Fruit fly (Drosophila melanogaster) whole organism, embryonic: Measurements from ENCODE around the gene CG33331.

Experiments used
- Awh ChIP-seq: fragments of 200-800 bp; sonication (Bioruptor generic); IDR thresholded peaks from 2 replicates; pipeline ENCODE4, ENCODE4 v1.3.6; 2022; ENCODE audit warnings: missing biosample characterization, missing genetic modification characterization
- CG10147 ChIP-seq: fragments of 200-800 bp; sonication (Bioruptor generic); optimal IDR thresholded peaks from 2 replicates; lab custom pipeline; 2019; ENCODE audit warnings: missing biosample characterization, mild to moderate bottlenecking, missing genetic modification characterization, moderate library complexity
- CG10654 ChIP-seq: fragments of 200-800 bp; sonication (Bioruptor generic); optimal IDR thresholded peaks from 2 replicates; lab custom pipeline; 2016; ENCODE audit warnings: missing biosample characterization, missing genetic modification characterization
- CG10979 ChIP-seq: fragments of 200-800 bp; sonication (Bioruptor generic); optimal IDR thresholded peaks from 2 replicates; lab custom pipeline; 2018; ENCODE audit warnings: missing biosample characterization, mild to moderate bottlenecking, missing genetic modification characterization, moderate library complexity
- CG11085 ChIP-seq: fragments of 200-800 bp; sonication (Bioruptor generic); IDR thresholded peaks from 2 replicates; pipeline ENCODE4 v1.3.6; 2022; ENCODE audit warnings: missing biosample characterization, missing genetic modification characterization
- CG11695 ChIP-seq: fragments of 200-800 bp; sonication (Bioruptor generic); IDR thresholded peaks from 3 replicates; pipeline ENCODE4 v1.3.6; 2022; ENCODE audit warnings: missing biosample characterization, missing genetic modification characterization
- CG14050 ChIP-seq: fragments of 200-800 bp; sonication (Bioruptor generic); IDR thresholded peaks from 3 replicates; pipeline ENCODE4 v1.3.6; 2022; ENCODE audit warnings: missing biosample characterization, missing genetic modification characterization
- CG1529 ChIP-seq: fragments of 200-800 bp; sonication (Bioruptor generic); optimal IDR thresholded peaks from 3 replicates; lab custom pipeline; 2018; ENCODE audit warnings: missing biosample characterization, missing genetic modification characterization
- CG16779 ChIP-seq: fragments of 200-800 bp; sonication (Bioruptor generic); IDR thresholded peaks from 2 replicates; pipeline ENCODE4 v1.3.6; 2022; ENCODE audit warnings: missing biosample characterization, missing genetic modification characterization
- CG16813 ChIP-seq: fragments of 200-800 bp; sonication (Bioruptor generic); IDR thresholded peaks from 3 replicates; pipeline ENCODE4 v1.3.6; 2022; ENCODE audit warnings: missing biosample characterization, missing genetic modification characterization; ENCODE audit not compliant: partially characterized antibody
- CG16863 ChIP-seq: fragments of 200-800 bp; sonication (Bioruptor generic); optimal IDR thresholded peaks from 3 replicates; lab custom pipeline; 2016; ENCODE audit warnings: missing biosample characterization, missing genetic modification characterization
- CG17385 ChIP-seq: fragments of 200-800 bp; sonication (Bioruptor generic); optimal IDR thresholded peaks from 3 replicates; lab custom pipeline; 2018; ENCODE audit warnings: missing biosample characterization, mild to moderate bottlenecking, missing genetic modification characterization
- CG17912 ChIP-seq: fragments of 200-800 bp; sonication (Bioruptor generic); optimal IDR thresholded peaks from 2 replicates; lab custom pipeline; 2018; ENCODE audit warnings: missing biosample characterization, mild to moderate bottlenecking, missing genetic modification characterization
- CG31441 ChIP-seq: fragments of 200-800 bp; sonication (Bioruptor generic); IDR thresholded peaks from 2 replicates; pipeline ENCODE4 v1.3.6; 2022; ENCODE audit warnings: missing biosample characterization, missing genetic modification characterization
- CG3995 ChIP-seq: fragments of 200-800 bp; sonication (Bioruptor generic); optimal IDR thresholded peaks from 3 replicates; lab custom pipeline; 2016; ENCODE audit warnings: missing biosample characterization, missing genetic modification characterization
- CG7372 ChIP-seq: fragments of 200-800 bp; sonication (Bioruptor generic); IDR thresholded peaks from 2 replicates; pipeline ENCODE4 v1.3.6; 2022; ENCODE audit warnings: missing biosample characterization, missing genetic modification characterization
- CG8089 ChIP-seq: fragments of 200-800 bp; sonication (Bioruptor generic); optimal IDR thresholded peaks from 3 replicates; lab custom pipeline; 2016; ENCODE audit warnings: missing biosample characterization, missing genetic modification characterization
- CG8388 ChIP-seq: fragments of 200-800 bp; sonication (Bioruptor generic); optimal IDR thresholded peaks from 2 replicates; lab custom pipeline; 2019; ENCODE audit warnings: missing biosample characterization, mild to moderate bottlenecking, missing genetic modification characterization, moderate library complexity
- CG8765 ChIP-seq: fragments of 200-800 bp; sonication (Bioruptor generic); IDR thresholded peaks from 2 replicates; pipeline ENCODE4 v1.3.6; 2022; ENCODE audit warnings: missing biosample characterization, missing genetic modification characterization
- CG9727 ChIP-seq: fragments of 200-800 bp; sonication (Bioruptor generic); optimal IDR thresholded peaks from 3 replicates; lab custom pipeline; 2017; ENCODE audit warnings: missing biosample characterization, mild to moderate bottlenecking, missing genetic modification characterization
- Camta ChIP-seq: fragments of 200-800 bp; sonication (Bioruptor generic); optimal IDR thresholded peaks from 2 replicates; lab custom pipeline; 2016; ENCODE audit warnings: missing biosample characterization, missing genetic modification characterization
- D19A ChIP-seq: fragments of 200-800 bp; optimal IDR thresholded peaks from 3 replicates; lab custom pipeline; 2019; ENCODE audit warnings: missing biosample characterization, mild to moderate bottlenecking, missing genetic modification characterization, moderate library complexity
- Dbx ChIP-seq: fragments of 200-800 bp; sonication (Bioruptor generic); IDR thresholded peaks from 3 replicates; pipeline ENCODE4 v1.3.6; 2022; ENCODE audit warnings: missing biosample characterization, missing genetic modification characterization
- Dref ChIP-seq: fragments of 200-800 bp; sonication (Bioruptor generic); IDR thresholded peaks from 2 replicates; pipeline ENCODE4 v1.3.6; 2022; ENCODE audit warnings: missing biosample characterization, missing genetic modification characterization
- ERR ChIP-seq: fragments of 200-800 bp; sonication (Bioruptor generic); optimal IDR thresholded peaks from 2 replicates; lab custom pipeline; 2016; ENCODE audit warnings: missing biosample characterization, missing genetic modification characterization
- Fer2 ChIP-seq: fragments of 200-800 bp; sonication (Bioruptor generic); optimal IDR thresholded peaks from 2 replicates; lab custom pipeline; 2018; ENCODE audit warnings: missing biosample characterization, mild to moderate bottlenecking, missing genetic modification characterization, moderate library complexity
- Hmr ChIP-seq: fragments of 200-800 bp; sonication (Bioruptor generic); optimal IDR thresholded peaks from 3 replicates; lab custom pipeline; 2017; ENCODE audit warnings: mild to moderate bottlenecking, missing biosample characterization, missing genetic modification reagents, missing genetic modification characterization
- Hr51 ChIP-seq, 2 experiments: fragments of 200-800 bp; sonication (Bioruptor generic); optimal IDR thresholded peaks; 2 replicates in 1 of 2; 3 replicates in 1 of 2; lab custom pipeline; 2016 to 2018; ENCODE audit warnings: missing biosample characterization in 2 of 2, missing genetic modification characterization in 2 of 2, mild to moderate bottlenecking in 1 of 2, moderate library complexity in 1 of 2
- Hsf ChIP-seq: fragments of 200-800 bp; sonication (Bioruptor generic); optimal IDR thresholded peaks from 3 replicates; lab custom pipeline; 2016; ENCODE audit warnings: missing biosample characterization, missing genetic modification characterization
- MESR4 ChIP-seq: fragments of 200-800 bp; sonication (Bioruptor generic); optimal IDR thresholded peaks from 2 replicates; lab custom pipeline; 2018; ENCODE audit warnings: missing biosample characterization, mild to moderate bottlenecking, missing genetic modification characterization, moderate library complexity
- NfI ChIP-seq: fragments of 200-800 bp; sonication (Bioruptor generic); optimal IDR thresholded peaks from 3 replicates; lab custom pipeline; 2018; ENCODE audit warnings: missing biosample characterization, mild to moderate bottlenecking, missing genetic modification characterization, moderate library complexity
- Oli ChIP-seq: fragments of 200-800 bp; sonication (Bioruptor generic); optimal IDR thresholded peaks from 2 replicates; lab custom pipeline; 2018; ENCODE audit warnings: missing biosample characterization, mild to moderate bottlenecking, missing genetic modification characterization, moderate library complexity
- abd-A ChIP-seq: fragments of 200-800 bp; sonication (Bioruptor generic); optimal IDR thresholded peaks from 3 replicates; lab custom pipeline; 2019; ENCODE audit warnings: missing biosample characterization, mild to moderate bottlenecking, missing genetic modification characterization, moderate library complexity
- ash1 ChIP-seq: fragments of 200-800 bp; sonication (Bioruptor generic); optimal IDR thresholded peaks from 2 replicates; lab custom pipeline; 2018; ENCODE audit warnings: missing biosample characterization, mild to moderate bottlenecking, missing genetic modification characterization
- br ChIP-seq: fragments of >200 bp; optimal IDR thresholded peaks from 2 replicates; lab custom pipeline; 2017
- caup ChIP-seq: fragments of 200-800 bp; sonication (Bioruptor generic); optimal IDR thresholded peaks from 3 replicates; lab custom pipeline; 2017; ENCODE audit warnings: missing biosample characterization, mild to moderate bottlenecking, missing genetic modification characterization, moderate library complexity; ENCODE audit not compliant: severe bottlenecking
- chif ChIP-seq, 2 experiments: fragments of 200-800 bp; sonication (Bioruptor generic); optimal IDR thresholded peaks; 3 replicates each; lab custom pipeline; 2016; ENCODE audit warnings: missing biosample characterization in 2 of 2, missing genetic modification characterization in 2 of 2
- ci ChIP-seq: fragments of 200-800 bp; sonication (Bioruptor generic); IDR thresholded peaks from 3 replicates; pipeline ENCODE4 v1.3.6; 2022; ENCODE audit warnings: missing biosample characterization, missing genetic modification characterization
- disco-r ChIP-seq: fragments of 200-800 bp; sonication (Bioruptor generic); optimal IDR thresholded peaks from 2 replicates; lab custom pipeline; 2016; ENCODE audit warnings: missing biosample characterization, missing genetic modification characterization
- dmrt99B ChIP-seq: fragments of 200-800 bp; sonication (Bioruptor generic); optimal IDR thresholded peaks from 2 replicates; lab custom pipeline; 2018; ENCODE audit warnings: missing biosample characterization, mild to moderate bottlenecking, missing genetic modification characterization, moderate library complexity
- dysf ChIP-seq: fragments of 200-800 bp; sonication (Bioruptor generic); IDR thresholded peaks from 3 replicates; pipeline ENCODE4 v1.3.6; 2022; ENCODE audit warnings: missing biosample characterization, missing genetic modification characterization
- lbe ChIP-seq: fragments of 200-800 bp; sonication (Bioruptor generic); optimal IDR thresholded peaks from 2 replicates; lab custom pipeline; 2016; ENCODE audit warnings: missing biosample characterization, mild to moderate bottlenecking, missing genetic modification characterization
- lola ChIP-seq, 3 experiments: fragments of >200 bp in 2 of 3; fragments of 200-800 bp in 1 of 3; sonication (Bioruptor generic) in 1 of 3; optimal IDR thresholded peaks; 2 replicates each; lab custom pipeline; 2017 to 2019; ENCODE audit warnings: missing biosample characterization in 3 of 3, missing genetic modification characterization in 3 of 3, mild to moderate bottlenecking in 1 of 3, moderate library complexity in 1 of 3
- otp ChIP-seq: fragments of 200-800 bp; sonication (Bioruptor generic); IDR thresholded peaks from 3 replicates; pipeline ENCODE4, ENCODE4 v1.3.6; 2022; ENCODE audit warnings: missing biosample characterization, missing genetic modification characterization
- prd ChIP-seq, 3 experiments: fragments of >200 bp in 2 of 3; fragments of 200-800 bp in 1 of 3; sonication (Bioruptor generic) in 1 of 3; optimal IDR thresholded peaks in 2 of 3; IDR thresholded peaks in 1 of 3; 2 replicates in 2 of 3; 3 replicates in 1 of 3; pipeline versions ENCODE4 v1.3.6 to Lab custom; 2017 to 2022; ENCODE audit warnings: missing biosample characterization in 1 of 3, missing genetic modification characterization in 1 of 3
- row ChIP-seq: fragments of 200-800 bp; sonication (Bioruptor generic); IDR thresholded peaks from 3 replicates; pipeline ENCODE4 v1.3.6; 2022; ENCODE audit warnings: missing biosample characterization, missing genetic modification characterization
- sd ChIP-seq: fragments of 200-800 bp; sonication (Bioruptor generic); optimal IDR thresholded peaks from 3 replicates; lab custom pipeline; 2018; ENCODE audit warnings: missing biosample characterization, mild to moderate bottlenecking, missing genetic modification characterization, moderate library complexity
- sens-2 ChIP-seq: fragments of 200-800 bp; sonication (Bioruptor generic); IDR thresholded peaks from 2 replicates; pipeline ENCODE4 v1.3.6; 2022; ENCODE audit warnings: missing biosample characterization, missing genetic modification characterization
- sug ChIP-seq: fragments of 200-800 bp; optimal IDR thresholded peaks from 2 replicates; lab custom pipeline; 2019; ENCODE audit warnings: missing biosample characterization, mild to moderate bottlenecking, missing genetic modification characterization, moderate library complexity
- ttk ChIP-seq: fragments of 200-800 bp; sonication (Bioruptor generic); IDR thresholded peaks from 2 replicates; pipeline ENCODE4 v2.1.2; 2022; ENCODE audit warnings: missing biosample characterization, missing genetic modification characterization

The CG33331 gene

dm6 chr3R:14912449-14912987 lies 26.3 kb downstream of the CG33331 start (continued):
- TF ChIP-seq disco-r (no peak), ttk (GFP tag; lab: Robert Waterston, UW) (no peak), CG10147 (peak; percentile 47), caup (GFP tag; lab: Kevin White, UChicago) (peak; percentile 22), NfI (GFP tag; lab: Kevin White, UChicago) (no peak), sug (tag; lab: Kevin White, UChicago) (no peak), CG10654 (GFP tag; lab: Kevin White, UChicago) (no peak), CG8089 (GFP tag; lab: Kevin White, UChicago) (no peak), CG11085 (GFP tag; lab: Robert Waterston, UW) (no peak), Dref (GFP tag; lab: Robert Waterston, UW) (no peak), ash1 (GFP tag; lab: Kevin White, UChicago) (no peak), CG31441 (no peak), CG8388 (GFP tag; lab: Kevin White, UChicago) (no peak), lola (GFP tag; optimal IDR thresholded peaks at IDR 0.05; lab: Kevin White, UChicago) (no peak), Fer2 (tag; lab: Kevin White, UChicago) (no peak), sd (no peak), ci (GFP tag; lab: Robert Waterston, UW) (no peak), CG8765 (GFP tag; lab: Robert Waterston, UW) (no peak), ERR (GFP tag; lab: Kevin White, UChicago) (no peak), CG11695 (GFP tag; lab: Robert Waterston, UW) (no peak), sens-2 (no peak), CG9727 (GFP tag; lab: Kevin White, UChicago) (peak; percentile 9), MESR4 (GFP tag; lab: Kevin White, UChicago) (no peak), CG17912 (no peak), Awh (GFP tag; lab: Robert Waterston, UW) (no peak), otp (GFP tag; lab: Robert Waterston, UW) (no peak), Hsf (GFP tag; lab: Kevin White, UChicago) (no peak), lbe (GFP tag; lab: Kevin White, UChicago) (no peak), br (lab: Kevin White, UChicago) (no peak), dysf (GFP tag; lab: Robert Waterston, UW) (0 out of 3 replicates have a peak, but pooled peaks have one; percentile 16), row (GFP tag; lab: Robert Waterston, UW) (0 out of 3 replicates have a peak, but pooled peaks have one; percentile 28), dmrt99B (tag; lab: Kevin White, UChicago) (peak; percentile 20), CG17385 (GFP tag; lab: Kevin White, UChicago) (no peak), CG3995 (GFP tag; lab: Kevin White, UChicago) (no peak), CG7372 (0 out of 2 replicates have a peak, but pooled peaks have one; percentile 8), CG10979 (tag; lab: Kevin White, UChicago) (no peak), CG16779 (GFP tag; lab: Robert Waterston, UW) (no peak), CG1529 (GFP tag; lab: Kevin White, UChicago) (no peak), D19A (tag; lab: Kevin White, UChicago) (no peak), Camta (GFP tag; lab: Kevin White, UChicago) (no peak), CG16863 (GFP tag; lab: Kevin White, UChicago) (no peak), CG16813 (GFP tag; lab: Robert Waterston, UW) (no peak), Hmr (GFP tag; lab: Kevin White, UChicago) (peak; percentile 12), Oli (tag; lab: Kevin White, UChicago) (no peak), Hr51 (GFP tag; optimal IDR thresholded peaks at IDR 0.05; lab: Kevin White, UChicago) (peak in 1 of 2 experiments; percentile 6), chif (GFP tag; optimal IDR thresholded peaks at IDR 0.05; lab: Kevin White, UChicago) (peak in 1 of 2 experiments; percentile 4), CG14050 (no peak), Dbx (GFP tag; lab: Robert Waterston, UW) (peak; percentile 42; the same call in 1 of the 3 replicates), abd-A (tag; lab: Kevin White, UChicago) (no peak), prd (optimal IDR thresholded peaks at IDR 0.05; lab: Kevin White, UChicago) (no peak), prd (GFP tag; IDR thresholded peaks at IDR 0.05; lab: Robert Waterston, UW) (0 out of 3 replicates have a peak, but pooled peaks have one; percentile 5)
